Worm (Caenorhabditis elegans): ENCODE data around the gene F19G12.8.

Gene F19G12.8

ce11 chrX:1389382-1389983 is 27.6 kb upstream of the F19G12.8 start (continued):
- peak; percentile 64; the same call in 1 of the 2 replicates for TF ChIP-seq let-526 (GFP tag; IDR thresholded peaks at IDR 0.05)
- TF ChIP-seq mxl-1 (tag; optimal IDR thresholded peaks at IDR 0.05), result no peak
- TF ChIP-seq chd-7 (tag; optimal IDR thresholded peaks at IDR 0.05), result peak; percentile 62
- peak; percentile 73; the same call in 1 of the 2 replicates for TF ChIP-seq mcd-1 (GFP tag; IDR thresholded peaks at IDR 0.05)
- no peak for TF ChIP-seq hrde-1 (tag; optimal IDR thresholded peaks at IDR 0.05; ENCODE audit: borderline replicate concordance)
- peak; percentile 81 for TF ChIP-seq cebp-2 (GFP tag; IDR thresholded peaks at IDR 0.05)
- TF ChIP-seq nhr-90 (tag; optimal IDR thresholded peaks at IDR 0.05), result no peak
- TF ChIP-seq F22D6.2 (tag; optimal IDR thresholded peaks at IDR 0.05), result peak; percentile 92
- no peak for TF ChIP-seq mel-28 (tag; optimal IDR thresholded peaks at IDR 0.05; ENCODE audit: borderline replicate concordance)
- TF ChIP-seq C06A6.2 (GFP tag; conservative IDR thresholded peaks at IDR 0.05), result peak; percentile 87
- TF ChIP-seq ceh-40 (GFP tag; IDR thresholded peaks at IDR 0.05), result no peak
- no peak for TF ChIP-seq Y95B8A.8 (GFP tag; IDR thresholded peaks at IDR 0.05)
- peak; percentile 68 for TF ChIP-seq T07F8.4 (tag; optimal IDR thresholded peaks at IDR 0.05)
- TF ChIP-seq repo-1 (tag; optimal IDR thresholded peaks at IDR 0.05), result peak; percentile 94
- no peak for TF ChIP-seq fkh-3 (tag; optimal IDR thresholded peaks at IDR 0.05)
- no peak for TF ChIP-seq attf-5 (GFP tag; optimal IDR thresholded peaks at IDR 0.05)
- TF ChIP-seq K12H6.12 (tag; optimal IDR thresholded peaks at IDR 0.05), result peak; percentile 74
- TF ChIP-seq madf-10 (tag; optimal IDR thresholded peaks at IDR 0.05), result peak; percentile 91
- peak; percentile 96 for TF ChIP-seq K11D2.4 (GFP tag; IDR thresholded peaks at IDR 0.05)
- TF ChIP-seq ets-4 (GFP tag; optimal IDR thresholded peaks at IDR 0.05), result peak; percentile 27
- TF ChIP-seq sdz-38 (tag; optimal IDR thresholded peaks at IDR 0.05), result no peak
- TF ChIP-seq Y56A3A.18 (GFP tag; IDR thresholded peaks at IDR 0.05), result peak; percentile 97
- peak; percentile 83 for TF ChIP-seq B0035.1 (tag; optimal IDR thresholded peaks at IDR 0.05)
- TF ChIP-seq ztf-25 (GFP tag; IDR thresholded peaks at IDR 0.05), result no peak
- TF ChIP-seq attf-3 (GFP tag; conservative IDR thresholded peaks at IDR 0.05), result no peak
- no peak for TF ChIP-seq ceh-58 (GFP tag; IDR thresholded peaks at IDR 0.05)
- peak; percentile 47 for TF ChIP-seq B0261.1 (tag; optimal IDR thresholded peaks at IDR 0.05)
- no peak for TF ChIP-seq hsf-1 (GFP tag; IDR thresholded peaks at IDR 0.05)
- no peak for TF ChIP-seq aptf-3 (GFP tag; IDR thresholded peaks at IDR 0.05)
- no peak for TF ChIP-seq egrh-3 (GFP tag; IDR thresholded peaks at IDR 0.05)
- no peak for TF ChIP-seq snpc-4 (GFP tag; optimal IDR thresholded peaks at IDR 0.05)
- TF ChIP-seq snpc-4 (tag; optimal IDR thresholded peaks at IDR 0.05), result peak; percentile 41 to 81 (median 69)
- TF ChIP-seq madf-3 (GFP tag; IDR thresholded peaks at IDR 0.05), result no peak
- peak; percentile 90 for TF ChIP-seq hmg-20 (GFP tag; IDR thresholded peaks at IDR 0.05)
- no peak for TF ChIP-seq madf-8 (GFP tag; conservative IDR thresholded peaks at IDR 0.05)
- TF ChIP-seq xnd-1 (tag; optimal IDR thresholded peaks at IDR 0.05), result no peak
- TF ChIP-seq akir-1 (GFP tag; optimal IDR thresholded peaks at IDR 0.05), result peak; percentile 23
- peak; percentile 85 for TF ChIP-seq ztf-3 (GFP tag; optimal IDR thresholded peaks at IDR 0.05)
- no peak for TF ChIP-seq nhr-27 (tag; optimal IDR thresholded peaks at IDR 0.05)
- 0 out of 2 replicates have a peak, but pooled peaks have one; percentile 30 for TF ChIP-seq lin-26 (GFP tag; IDR thresholded peaks at IDR 0.05)
- no peak for TF ChIP-seq attf-6 (GFP tag; IDR thresholded peaks at IDR 0.05)
- TF ChIP-seq F49E8.2 (tag; optimal IDR thresholded peaks at IDR 0.05; ENCODE audit: insufficient read depth), result no peak
- peak; percentile 95 for TF ChIP-seq B0336.3 (GFP tag; IDR thresholded peaks at IDR 0.05)
- peak; percentile 92 for TF ChIP-seq tlf-1 (GFP tag; optimal IDR thresholded peaks at IDR 0.05)
- no peak for TF ChIP-seq zfh-2 (GFP tag; conservative IDR thresholded peaks at IDR 0.05)
- TF ChIP-seq F55B11.4 (tag; optimal IDR thresholded peaks at IDR 0.05; ENCODE audit: borderline replicate concordance, insufficient read depth), result no peak
- peak in 2 of 3 experiments; percentile 48 to 95 for TF ChIP-seq lin-35 (GFP tag; optimal IDR thresholded peaks at IDR 0.05)
- TF ChIP-seq nfyb-1 (GFP tag; IDR thresholded peaks at IDR 0.05), result peak; percentile 93

Measured in whole organism, young adult.